Worm (Caenorhabditis elegans): ENCODE data around the gene vps-16.

DNA sequence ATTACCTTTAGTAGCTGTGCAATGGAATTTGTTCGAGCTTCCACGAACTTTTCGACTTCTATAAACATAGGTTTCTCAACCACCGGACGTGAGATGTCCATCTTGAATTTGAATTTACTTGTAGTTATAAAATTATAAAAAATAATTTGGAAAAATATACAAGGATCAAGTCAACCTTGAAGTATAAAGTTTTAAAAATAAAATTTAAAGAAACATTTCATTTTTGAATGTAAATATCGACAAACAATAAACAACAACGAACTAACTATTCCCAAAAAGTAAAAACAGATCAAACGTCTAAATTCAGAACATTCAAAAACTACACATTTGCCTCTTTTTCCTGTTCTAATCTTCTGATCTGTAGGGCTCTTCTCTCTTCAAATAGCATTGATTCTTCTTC, 2.2 kb upstream of the vps-16 start, which contains the start of gene popl-1:
- TF ChIP-seq fkh-10 (GFP tag; optimal IDR thresholded peaks at IDR 0.05) (no peak), nhr-11 (tag; optimal IDR thresholded peaks at IDR 0.05) (no peak), nhr-237 (tag; optimal IDR thresholded peaks at IDR 0.05) (no peak), ztf-4 (tag; optimal IDR thresholded peaks at IDR 0.05) (no peak), skn-1 (tag; optimal IDR thresholded peaks at IDR 0.05) (no peak)
